Worm (Caenorhabditis elegans) whole organism, mixed stage, embryonic: ENCODE data around the gene F20A1.6.

Experiments used
- elt-3 ChIP-seq: fragments of 150-350 bp; optimal IDR thresholded peaks from 2 replicates; lab custom pipeline; 2014; ENCODE audit warnings: missing biosample characterization, missing genetic modification characterization
- ham-2 ChIP-seq: fragments of 200-800 bp; sonication (Bioruptor generic); optimal IDR thresholded peaks from 2 replicates; lab custom pipeline; 2018; ENCODE audit warnings: mild to moderate bottlenecking, missing genetic modification characterization, missing compliant biosample characterization
- lin-13 ChIP-seq: fragments of 150-350 bp; optimal IDR thresholded peaks from 2 replicates; lab custom pipeline; 2014; ENCODE audit warnings: missing biosample characterization, missing genetic modification characterization
- mab-5 ChIP-seq: fragments of 150-350 bp; optimal IDR thresholded peaks from 2 replicates; lab custom pipeline; 2014; ENCODE audit warnings: missing biosample characterization, missing genetic modification characterization
- mep-1 ChIP-seq: fragments of 150-350 bp; optimal IDR thresholded peaks from 2 replicates; lab custom pipeline; 2017; ENCODE audit warnings: missing biosample characterization, missing genetic modification reagents, missing genetic modification characterization, inconsistent platforms
- nhr-237 ChIP-seq: fragments of 150-350 bp; optimal IDR thresholded peaks from 2 replicates; lab custom pipeline; 2014; ENCODE audit warnings: missing biosample characterization, missing genetic modification characterization
- unc-39 ChIP-seq: fragments of 150-350 bp; optimal IDR thresholded peaks from 2 replicates; lab custom pipeline; 2014; ENCODE audit warnings: missing biosample characterization, missing genetic modification characterization
- unc-62 ChIP-seq: fragments of 150-350 bp; optimal IDR thresholded peaks from 2 replicates; lab custom pipeline; 2014; ENCODE audit warnings: missing biosample characterization, missing genetic modification reagents, missing genetic modification characterization

- TF ChIP-seq ham-2 (GFP tag; lab: Kevin White, UChicago): no peak
- TF ChIP-seq nhr-237 (tag; lab: Kevin White, UChicago): no peak
- no peak for TF ChIP-seq unc-39 (tag; lab: Kevin White, UChicago)
- TF ChIP-seq unc-62 (GFP tag; lab: Kevin White, UChicago): no peak
- no peak for TF ChIP-seq mab-5 (tag; lab: Kevin White, UChicago)
- no peak for TF ChIP-seq elt-3 (tag; lab: Kevin White, UChicago)
- TF ChIP-seq lin-13 (tag; lab: Kevin White, UChicago): no peak
- TF ChIP-seq mep-1 (tag; lab: Kevin White, UChicago): no peak
Measured at ce11 chrV:6998303-6998884, 28.6 kb downstream of the F20A1.6 start, which contains the start of gene nhr-42.
